Fruit fly (Drosophila melanogaster): ENCODE measurements around the gene CG34427.

DNA sequence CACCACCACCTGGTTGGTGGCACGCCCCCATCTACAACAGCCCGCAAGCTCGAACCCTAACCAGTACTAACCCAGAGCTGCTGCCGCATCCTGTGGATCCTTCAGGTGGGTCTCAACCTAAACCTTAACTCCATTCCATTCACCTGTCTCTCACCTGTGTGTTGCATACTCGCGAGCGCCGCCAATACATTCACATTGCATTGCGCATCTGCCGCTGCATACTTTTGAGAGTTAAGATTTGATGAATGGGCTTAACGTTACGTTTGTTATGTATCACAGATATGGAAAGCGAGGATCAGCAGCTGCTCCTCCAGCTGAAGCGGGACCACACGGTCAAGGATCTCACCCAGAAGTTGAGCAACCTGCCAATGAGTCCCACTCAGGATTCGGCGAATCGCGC, 17.3 kb upstream of the CG34427 start:
- no peak for TF ChIP-seq CG9139 (GFP tag; optimal IDR thresholded peaks at IDR 0.05)
- no peak for TF ChIP-seq CG6808 (GFP tag; optimal IDR thresholded peaks at IDR 0.05)
